Worm (Caenorhabditis elegans) whole organism, midembryonic: ENCODE measurements around the gene C09G9.8.

Experiments
- T22C8.4 ChIP-seq: fragments of 200-800 bp; sonication (Bioruptor generic); IDR thresholded peaks from 2 replicates; pipeline ENCODE4 v1.3.6; 2022; ENCODE audit warnings: missing genetic modification characterization, missing compliant biosample characterization
- ref-1 ChIP-seq: fragments of 200-800 bp; sonication (Bioruptor generic); conservative IDR thresholded peaks from 2 replicates; pipeline ENCODE4 v1.3.6; 2022; ENCODE audit warnings: missing genetic modification reagents, missing genetic modification characterization, missing compliant biosample characterization
- tab-1 ChIP-seq: fragments of 200-800 bp; sonication (Bioruptor generic); IDR thresholded peaks from 2 replicates; pipeline ENCODE4 v1.3.6; 2022; ENCODE audit warnings: missing genetic modification characterization, missing compliant biosample characterization
- ztf-23 ChIP-seq: fragments of 200-800 bp; sonication (Bioruptor generic); IDR thresholded peaks from 2 replicates; pipeline ENCODE4 v1.3.6; 2022; ENCODE audit warnings: missing genetic modification reagents, missing genetic modification characterization, missing compliant biosample characterization

- no peak for TF ChIP-seq ztf-23 (GFP tag; lab: Robert Waterston, UW)
- TF ChIP-seq ref-1: no peak
- no peak for TF ChIP-seq tab-1 (GFP tag; lab: Robert Waterston, UW)
- no peak for TF ChIP-seq T22C8.4 (GFP tag; lab: Robert Waterston, UW)
Observed at ce11 chrIV:8881181-8881580, at the start of gene C09G9.8.
